Fruit fly (Drosophila melanogaster) whole organism, wandering third instar larva: ENCODE results near the gene CG33107.

ENCODE experiments used
- Abd-B ChIP-seq: fragments of >200 bp; optimal IDR thresholded peaks from 2 replicates; lab custom pipeline; 2017; ENCODE audit warnings: missing biosample characterization, missing genetic modification characterization
- CG32264 ChIP-seq: fragments of 200-800 bp; sonication (Bioruptor generic); optimal IDR thresholded peaks from 2 replicates; lab custom pipeline; 2016; ENCODE audit warnings: missing biosample characterization, missing genetic modification characterization
- CG9705 ChIP-seq: fragments of 200-800 bp; sonication (Bioruptor generic); optimal IDR thresholded peaks from 2 replicates; lab custom pipeline; 2018; ENCODE audit warnings: missing biosample characterization, mild to moderate bottlenecking, missing genetic modification characterization
- CrebA ChIP-seq: fragments of 200-800 bp; sonication (Bioruptor generic); optimal IDR thresholded peaks from 2 replicates; lab custom pipeline; 2016; ENCODE audit warnings: missing biosample characterization, mild to moderate bottlenecking, missing genetic modification characterization, borderline replicate concordance
- Dfd ChIP-seq: fragments of >200 bp; optimal IDR thresholded peaks from 2 replicates; lab custom pipeline; 2017; ENCODE audit warnings: missing biosample characterization, missing genetic modification characterization
- GATAd ChIP-seq: sonication (Bioruptor generic); optimal IDR thresholded peaks from 2 replicates; lab custom pipeline; 2016; ENCODE audit warnings: missing biosample characterization, missing genetic modification characterization
- HLH106 ChIP-seq: fragments of 200-800 bp; optimal IDR thresholded peaks from 3 replicates; lab custom pipeline; 2019; ENCODE audit warnings: missing biosample characterization, mild to moderate bottlenecking, missing genetic modification characterization, moderate library complexity
- Hnf4 ChIP-seq: fragments of 200-800 bp; sonication (Bioruptor generic); optimal IDR thresholded peaks from 2 replicates; lab custom pipeline; 2016; ENCODE audit warnings: missing biosample characterization, mild to moderate bottlenecking, missing genetic modification characterization
- Hr78 ChIP-seq: fragments of >200 bp; optimal IDR thresholded peaks from 2 replicates; lab custom pipeline; 2017; ENCODE audit warnings: missing biosample characterization, missing genetic modification characterization
- Hr83 ChIP-seq: fragments of 200-300 bp; sonication (Bioruptor generic); optimal IDR thresholded peaks from 2 replicates; lab custom pipeline; 2016; ENCODE audit warnings: missing biosample characterization, mild to moderate bottlenecking, missing genetic modification characterization, moderate library complexity; ENCODE audit not compliant: poor library complexity, severe bottlenecking
- Jra ChIP-seq: sonication (Bioruptor generic); optimal IDR thresholded peaks from 2 replicates; lab custom pipeline; 2016; ENCODE audit warnings: missing biosample characterization, missing genetic modification characterization
- Mio ChIP-seq: sonication (Bioruptor generic); optimal IDR thresholded peaks from 2 replicates; lab custom pipeline; 2016; ENCODE audit warnings: missing biosample characterization, missing genetic modification characterization
- Myc ChIP-seq: fragments of >200 bp; optimal IDR thresholded peaks from 2 replicates; lab custom pipeline; 2017
- OdsH ChIP-seq: fragments of 200-800 bp; sonication (Bioruptor generic); optimal IDR thresholded peaks from 2 replicates; lab custom pipeline; 2016; ENCODE audit warnings: missing biosample characterization, mild to moderate bottlenecking, missing genetic modification characterization
- Rel ChIP-seq, 2 experiments: fragments of 200-800 bp; sonication (Bioruptor generic) in 1 of 2; optimal IDR thresholded peaks; 2 replicates in 1 of 2; 3 replicates in 1 of 2; lab custom pipeline; 2016 to 2019; ENCODE audit warnings: mild to moderate bottlenecking in 2 of 2, missing biosample characterization in 2 of 2, missing genetic modification characterization in 2 of 2, moderate library complexity in 1 of 2
- Sp1 ChIP-seq: fragments of 200-800 bp; sonication (Bioruptor generic); optimal IDR thresholded peaks from 3 replicates; lab custom pipeline; 2019; ENCODE audit warnings: missing biosample characterization, mild to moderate bottlenecking, missing genetic modification characterization, moderate library complexity
- Vsx2 ChIP-seq: fragments of 200-300, 225-300 bp; sonication (Bioruptor generic); optimal IDR thresholded peaks from 2 replicates; lab custom pipeline; 2018; ENCODE audit warnings: missing biosample characterization, missing genetic modification characterization; ENCODE audit not compliant: partially characterized antibody
- br ChIP-seq: fragments of 200-800 bp; sonication (Bioruptor generic); optimal IDR thresholded peaks from 2 replicates; lab custom pipeline; 2016; ENCODE audit warnings: missing biosample characterization, missing genetic modification characterization
- brk ChIP-seq: fragments of 200-800 bp; sonication (Bioruptor generic); optimal IDR thresholded peaks from 2 replicates; lab custom pipeline; 2016; ENCODE audit warnings: missing biosample characterization, mild to moderate bottlenecking, missing genetic modification characterization
- dmrt93B ChIP-seq: fragments of 200-800 bp; sonication (Bioruptor generic); optimal IDR thresholded peaks from 2 replicates; lab custom pipeline; 2018; ENCODE audit warnings: missing biosample characterization, mild to moderate bottlenecking, missing genetic modification characterization
- dsf ChIP-seq: sonication (Bioruptor generic); optimal IDR thresholded peaks from 2 replicates; lab custom pipeline; 2016; ENCODE audit warnings: missing biosample characterization, missing genetic modification characterization, borderline replicate concordance
- ey ChIP-seq: fragments of 200-800 bp; sonication (Bioruptor generic); optimal IDR thresholded peaks from 2 replicates; lab custom pipeline; 2016; ENCODE audit warnings: missing biosample characterization, missing genetic modification characterization
- foxo ChIP-seq, 2 experiments: fragments of 200-800 bp; sonication (Bioruptor generic); optimal IDR thresholded peaks; 2 replicates in 1 of 2; 3 replicates in 1 of 2; lab custom pipeline; 2016 to 2017; ENCODE audit warnings: missing biosample characterization in 2 of 2, missing genetic modification characterization in 2 of 2
- fru ChIP-seq: fragments of 200-800 bp; sonication (Bioruptor generic); optimal IDR thresholded peaks from 3 replicates; lab custom pipeline; 2016; ENCODE audit warnings: missing biosample characterization, mild to moderate bottlenecking, missing genetic modification characterization
- h ChIP-seq: fragments of 200-800 bp; sonication (Bioruptor generic); optimal IDR thresholded peaks from 3 replicates; lab custom pipeline; 2016; ENCODE audit warnings: missing biosample characterization, mild to moderate bottlenecking, missing genetic modification characterization
- jim ChIP-seq: fragments of 175-275, 200-325 bp; sonication (Bioruptor generic); optimal IDR thresholded peaks from 2 replicates; lab custom pipeline; 2016; ENCODE audit warnings: missing biosample characterization, mild to moderate bottlenecking, missing genetic modification characterization
- lola ChIP-seq: fragments of >200 bp; optimal IDR thresholded peaks from 2 replicates; lab custom pipeline; 2017; ENCODE audit warnings: missing biosample characterization, missing genetic modification characterization
- pan ChIP-seq: fragments of >200 bp; optimal IDR thresholded peaks from 2 replicates; lab custom pipeline; 2017
- psq ChIP-seq: fragments of 200-800 bp; sonication (Bioruptor generic); optimal IDR thresholded peaks from 3 replicates; lab custom pipeline; 2017; ENCODE audit warnings: missing biosample characterization, mild to moderate bottlenecking, missing genetic modification characterization, moderate library complexity
- rgr ChIP-seq: fragments of 200-800 bp; sonication (Bioruptor generic); optimal IDR thresholded peaks from 3 replicates; lab custom pipeline; 2016; ENCODE audit warnings: missing biosample characterization, mild to moderate bottlenecking, missing genetic modification characterization
- sage ChIP-seq: fragments of 200-800 bp; sonication (Bioruptor generic); optimal IDR thresholded peaks from 2 replicates; lab custom pipeline; 2016; ENCODE audit warnings: missing biosample characterization, mild to moderate bottlenecking, missing genetic modification characterization
- sv ChIP-seq: fragments of 200-800 bp; sonication (Bioruptor generic); optimal IDR thresholded peaks from 3 replicates; lab custom pipeline; 2016; ENCODE audit warnings: missing biosample characterization, missing genetic modification characterization
- usp ChIP-seq: fragments of >200 bp; optimal IDR thresholded peaks from 2 replicates; lab custom pipeline; 2017; ENCODE audit warnings: missing biosample characterization, missing genetic modification characterization

Gene CG33107

dm6 chr3R:22626334-22626688 is 41.8 kb upstream of the CG33107 start:
- TF ChIP-seq Rel (GFP tag; optimal IDR thresholded peaks at IDR 0.05; lab: Kevin White, UChicago) (no peak), Rel (tag; optimal IDR thresholded peaks at IDR 0.05; lab: Kevin White, UChicago) (no peak), CG32264 (GFP tag; lab: Kevin White, UChicago) (no peak), rgr (GFP tag; lab: Kevin White, UChicago) (no peak), h (no peak), dsf (GFP tag; lab: Kevin White, UChicago) (no peak), jim (GFP tag; lab: Kevin White, UChicago) (no peak), Myc (lab: Kevin White, UChicago) (no peak), GATAd (GFP tag; lab: Kevin White, UChicago) (no peak), OdsH (GFP tag; lab: Kevin White, UChicago) (no peak), Mio (GFP tag; lab: Kevin White, UChicago) (no peak), Sp1 (no peak), Abd-B (GFP tag; lab: Kevin White, UChicago) (no peak), Vsx2 (no peak), sage (GFP tag; lab: Kevin White, UChicago) (no peak)

- TF ChIP-seq pan (lab: Kevin White, UChicago) (no peak), h (peak; percentile 41), Hr83 (GFP tag; lab: Kevin White, UChicago) (no peak), Myc (lab: Kevin White, UChicago) (no peak), foxo (GFP tag; optimal IDR thresholded peaks at IDR 0.05; lab: Kevin White, UChicago) (peak in 1 of 2 experiments; percentile 67), psq (GFP tag; lab: Kevin White, UChicago) (peak; percentile 49), CG9705 (GFP tag; lab: Kevin White, UChicago) (no peak), lola (GFP tag; lab: Kevin White, UChicago) (no peak), brk (GFP tag; lab: Kevin White, UChicago) (no peak), br (GFP tag; lab: Kevin White, UChicago) (no peak), fru (GFP tag; lab: Kevin White, UChicago) (peak; percentile 65), sv (GFP tag; lab: Kevin White, UChicago) (no peak), OdsH (GFP tag; lab: Kevin White, UChicago) (peak; percentile 70), CG32264 (GFP tag; lab: Kevin White, UChicago) (peak; percentile 23), Hnf4 (no peak), rgr (GFP tag; lab: Kevin White, UChicago) (peak; percentile 49), dmrt93B (GFP tag; lab: Kevin White, UChicago) (peak; percentile 62), CrebA (GFP tag; lab: Kevin White, UChicago) (no peak), Rel (GFP tag; optimal IDR thresholded peaks at IDR 0.05; lab: Kevin White, UChicago) (no peak), Rel (tag; optimal IDR thresholded peaks at IDR 0.05; lab: Kevin White, UChicago) (peak; percentile 89), HLH106 (tag; lab: Kevin White, UChicago) (peak; percentile 66), Jra (GFP tag; lab: Kevin White, UChicago) (peak; percentile 17), jim (GFP tag; lab: Kevin White, UChicago) (no peak), ey (GFP tag; lab: Kevin White, UChicago) (peak; percentile 62), Sp1 (peak; percentile 75), sage (GFP tag; lab: Kevin White, UChicago) (no peak), dsf (GFP tag; lab: Kevin White, UChicago) (peak; percentile 5)
- TF ChIP-seq, all 38 proteins: peak for 14
Measured at dm6 chr3R:22625514-22626333, 41.2 kb upstream of the CG33107 start.

- TF ChIP-seq Abd-B (GFP tag; lab: Kevin White, UChicago) (no peak), fru (GFP tag; lab: Kevin White, UChicago) (peak; percentile 79), rgr (GFP tag; lab: Kevin White, UChicago) (peak; percentile 31), lola (GFP tag; lab: Kevin White, UChicago) (no peak), CG32264 (GFP tag; lab: Kevin White, UChicago) (no peak), OdsH (GFP tag; lab: Kevin White, UChicago) (peak; percentile 37), Dfd (GFP tag; lab: Kevin White, UChicago) (no peak), Mio (GFP tag; lab: Kevin White, UChicago) (no peak), Sp1 (peak; percentile 39), Jra (GFP tag; lab: Kevin White, UChicago) (no peak), dmrt93B (GFP tag; lab: Kevin White, UChicago) (no peak), sv (GFP tag; lab: Kevin White, UChicago) (peak; percentile 10), usp (no peak), Rel (GFP tag; optimal IDR thresholded peaks at IDR 0.05; lab: Kevin White, UChicago) (no peak), Rel (tag; optimal IDR thresholded peaks at IDR 0.05; lab: Kevin White, UChicago) (no peak), Hr78 (GFP tag; lab: Kevin White, UChicago) (no peak), h (peak; percentile 73), GATAd (GFP tag; lab: Kevin White, UChicago) (no peak), br (GFP tag; lab: Kevin White, UChicago) (peak; percentile 76), psq (GFP tag; lab: Kevin White, UChicago) (peak; percentile 28), Hr83 (GFP tag; lab: Kevin White, UChicago) (no peak), HLH106 (tag; lab: Kevin White, UChicago) (peak; percentile 53), ey (GFP tag; lab: Kevin White, UChicago) (peak; percentile 64), brk (GFP tag; lab: Kevin White, UChicago) (no peak), dsf (GFP tag; lab: Kevin White, UChicago) (no peak), Myc (lab: Kevin White, UChicago) (no peak)
- TF ChIP-seq, all 38 proteins: peak for 10
Measured at dm6 chr3R:22624737-22625136, 40.2 kb upstream of the CG33107 start.
